Worm (Caenorhabditis elegans): ENCODE measurements around the gene tag-209.

DNA sequence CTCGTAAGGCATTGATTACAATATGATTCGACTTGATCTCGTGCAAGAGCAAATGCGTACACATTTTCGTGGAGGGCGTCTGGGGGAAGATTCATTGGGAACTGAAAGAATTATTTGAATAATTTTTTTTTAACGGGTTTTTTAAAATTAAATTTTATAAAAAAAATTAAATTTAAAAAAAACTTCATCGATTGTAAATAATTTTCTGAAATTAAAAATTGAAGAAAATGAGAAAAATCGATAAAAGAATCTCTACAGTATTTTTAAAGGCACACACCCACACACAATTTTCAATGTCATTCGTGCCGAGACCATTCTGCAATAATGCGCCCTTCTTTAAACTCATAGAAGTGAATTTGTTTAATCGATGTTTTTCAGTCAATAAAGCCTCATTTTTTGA is 9.1 kb downstream of the tag-209 start, which contains the start of gene set-14:
- TF ChIP-seq rnt-1 (tag; optimal IDR thresholded peaks at IDR 0.05), result no peak
- TF ChIP-seq nhr-76 (tag; optimal IDR thresholded peaks at IDR 0.05), result no peak
- no peak for TF ChIP-seq nhr-19 (GFP tag; conservative IDR thresholded peaks at IDR 0.05)

Data from whole organism, L1 larva.